Worm (Caenorhabditis elegans) whole organism, L1 larva: Measurements from ENCODE around the gene M110.10.

Experiments
- elt-2 ChIP-seq: sonication (generic microtip); optimal IDR thresholded peaks from 2 replicates; lab custom pipeline; 2016; ENCODE audit warnings: missing genetic modification characterization, mild to moderate bottlenecking, inconsistent platforms, missing compliant biosample characterization, missing genetic modification reagents
- nhr-47 ChIP-seq: sonication (generic microtip); optimal IDR thresholded peaks from 2 replicates; lab custom pipeline; 2016; ENCODE audit warnings: mild to moderate bottlenecking, missing genetic modification characterization, moderate library complexity, missing compliant biosample characterization
- nhr-77 ChIP-seq: fragments of 150-350 bp; optimal IDR thresholded peaks from 2 replicates; lab custom pipeline; 2014; ENCODE audit warnings: missing biosample characterization, missing genetic modification characterization
- pqm-1 ChIP-seq: sonication (generic microtip); optimal IDR thresholded peaks from 3 replicates; lab custom pipeline; 2017; ENCODE audit warnings: missing biosample characterization, missing genetic modification characterization

ce11 chrII:8181437-8181836 lies 32.8 kb downstream of the M110.10 start, which contains the start of gene dylt-3:
- no peak for TF ChIP-seq pqm-1 (tag; lab: Kevin White, UChicago)
- TF ChIP-seq nhr-77 (tag; lab: Kevin White, UChicago): no peak
- no peak for TF ChIP-seq elt-2
- no peak for TF ChIP-seq nhr-47 (tag; lab: Kevin White, UChicago)
